Worm (Caenorhabditis elegans) whole organism, midembryonic: ENCODE data around the gene alh-7.

Source experiments
- T22C8.4 ChIP-seq: fragments of 200-800 bp; sonication (Bioruptor generic); IDR thresholded peaks from 2 replicates; pipeline ENCODE4 v1.3.6; 2022; ENCODE audit warnings: missing genetic modification characterization, missing compliant biosample characterization
- flt-1 ChIP-seq: fragments of 200-800 bp; sonication (Bioruptor generic); IDR thresholded peaks from 2 replicates; pipeline ENCODE4 v1.3.6; 2022; ENCODE audit warnings: missing genetic modification characterization, missing compliant biosample characterization
- med-1 ChIP-seq: sonication (generic microtip); optimal IDR thresholded peaks from 2 replicates; lab custom pipeline; 2017; ENCODE audit warnings: missing genetic modification characterization, mild to moderate bottlenecking, missing compliant biosample characterization, antibody characterized with exemption, missing genetic modification reagents; ENCODE audit not compliant: insufficient read depth
- ztf-23 ChIP-seq: fragments of 200-800 bp; sonication (Bioruptor generic); IDR thresholded peaks from 2 replicates; pipeline ENCODE4 v1.3.6; 2022; ENCODE audit warnings: missing genetic modification reagents, missing genetic modification characterization, missing compliant biosample characterization
- ztf-29 ChIP-seq: fragments of 200-800 bp; sonication (Bioruptor generic); IDR thresholded peaks from 2 replicates; pipeline ENCODE4 v1.3.6; 2022; ENCODE audit warnings: missing genetic modification reagents, missing genetic modification characterization, missing compliant biosample characterization

ce11 chrII:13477230-13477629, 14.4 kb downstream of the alh-7 start:
- TF ChIP-seq T22C8.4 (GFP tag; lab: Robert Waterston, UW) (no peak), flt-1 (no peak), ztf-23 (GFP tag; lab: Robert Waterston, UW) (no peak), med-1 (GFP tag; lab: Kevin White, UChicago) (no peak), ztf-29 (GFP tag; lab: Robert Waterston, UW) (no peak; the same call in 1 of the 2 replicates)
